Fruit fly (Drosophila melanogaster): ENCODE results near the gene unk.

DNA sequence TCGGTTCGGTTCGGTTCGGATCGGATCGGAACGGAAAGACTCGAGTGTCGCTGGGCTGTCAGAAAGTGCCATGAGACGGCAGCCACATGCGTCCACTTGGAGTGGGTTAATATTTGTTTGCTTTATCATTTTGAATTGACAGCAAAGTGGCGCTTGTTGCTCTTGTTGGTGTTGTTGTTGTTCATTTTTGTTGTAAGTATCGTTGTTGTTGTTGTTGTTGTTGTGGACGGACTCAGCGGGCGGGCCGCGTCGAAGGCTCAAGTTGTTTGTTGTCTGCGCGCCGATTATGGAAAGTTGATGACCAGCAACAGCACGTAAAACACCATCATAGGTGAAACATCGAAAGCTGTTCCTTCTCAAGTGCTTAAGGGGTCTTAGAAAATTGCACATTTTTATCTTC is 10.6 kb downstream of the unk start:
- TF ChIP-seq CG8301 (tag; optimal IDR thresholded peaks at IDR 0.05) (no peak), rn (GFP tag; IDR thresholded peaks at IDR 0.05) (no peak), CG15710 (tag; optimal IDR thresholded peaks at IDR 0.05) (no peak), CG34367 (tag; optimal IDR thresholded peaks at IDR 0.05) (no peak), fd96Ca (GFP tag; IDR thresholded peaks at IDR 0.05) (no peak), D1 (tag; optimal IDR thresholded peaks at IDR 0.05) (no peak), gl (tag; optimal IDR thresholded peaks at IDR 0.05) (no peak), Snoo (tag; optimal IDR thresholded peaks at IDR 0.05) (no peak)

Measured in whole organism, pupa.